Worm (Caenorhabditis elegans) whole organism, early embryonic: Measurements from ENCODE around the gene W07G4.7.

Experiments used
- B0310.2 ChIP-seq: sonication (generic microtip); optimal IDR thresholded peaks from 2 replicates; lab custom pipeline; 2016; ENCODE audit warnings: mild to moderate bottlenecking, missing genetic modification characterization, missing compliant biosample characterization
- F13C5.2 ChIP-seq: sonication (generic microtip); optimal IDR thresholded peaks from 2 replicates; lab custom pipeline; 2017; ENCODE audit warnings: mild to moderate bottlenecking, missing genetic modification characterization, inconsistent platforms, missing compliant biosample characterization
- aly-1 ChIP-seq: sonication (generic microtip); optimal IDR thresholded peaks from 2 replicates; lab custom pipeline; 2016; ENCODE audit warnings: missing genetic modification characterization, missing compliant biosample characterization
- ama-1 ChIP-seq: fragments of 150-350 bp; optimal IDR thresholded peaks from 2 replicates; lab custom pipeline; 2014
- ceh-13 ChIP-seq: fragments of 200-800 bp; sonication (Bioruptor generic); optimal IDR thresholded peaks from 2 replicates; lab custom pipeline; 2018; ENCODE audit warnings: mild to moderate bottlenecking, missing genetic modification characterization, missing compliant biosample characterization
- ceh-36 ChIP-seq: sonication (generic microtip); optimal IDR thresholded peaks from 2 replicates; lab custom pipeline; 2016; ENCODE audit warnings: missing genetic modification characterization, inconsistent platforms, missing compliant biosample characterization
- ets-7 ChIP-seq: sonication (generic microtip); optimal IDR thresholded peaks from 2 replicates; lab custom pipeline; 2016; ENCODE audit warnings: missing genotype, missing genetic modification characterization, missing compliant biosample characterization
- flt-1 ChIP-seq: fragments of 200-800 bp; sonication (Bioruptor generic); IDR thresholded peaks from 2 replicates; pipeline ENCODE4 v1.3.6; 2022; ENCODE audit warnings: missing genetic modification characterization, missing compliant biosample characterization
- hmbx-1 ChIP-seq: sonication (generic microtip); optimal IDR thresholded peaks from 2 replicates; lab custom pipeline; 2016; ENCODE audit warnings: mild to moderate bottlenecking, missing genetic modification characterization, missing compliant biosample characterization
- hmg-4 ChIP-seq: fragments of 200-800 bp; sonication (Bioruptor generic); optimal IDR thresholded peaks from 2 replicates; lab custom pipeline; 2018; ENCODE audit warnings: mild to moderate bottlenecking, missing genetic modification characterization, missing compliant biosample characterization
- hnd-1 ChIP-seq: sonication (generic microtip); optimal IDR thresholded peaks from 2 replicates; lab custom pipeline; 2016; ENCODE audit warnings: missing genetic modification characterization, missing compliant biosample characterization
- pes-1 ChIP-seq: fragments of 200-800 bp; sonication (Bioruptor generic); IDR thresholded peaks from 2 replicates; pipeline ENCODE4 v1.3.6; 2022; ENCODE audit warnings: missing genetic modification reagents, missing genetic modification characterization, missing compliant biosample characterization
- scrt-1 ChIP-seq: fragments of 200-800 bp; sonication (Bioruptor generic); IDR thresholded peaks from 2 replicates; pipeline ENCODE4 v1.3.6; 2022; ENCODE audit warnings: missing genetic modification characterization, missing compliant biosample characterization
- sea-1 ChIP-seq: fragments of 200-800 bp; sonication (Bioruptor generic); conservative IDR thresholded peaks from 2 replicates; pipeline ENCODE4 v1.3.6; 2022; ENCODE audit warnings: missing genetic modification characterization, missing compliant biosample characterization
- tbx-11 ChIP-seq: fragments of 200-800 bp; sonication (Bioruptor generic); IDR thresholded peaks from 2 replicates; pipeline ENCODE4 v1.3.6; 2022; ENCODE audit warnings: missing genetic modification characterization, missing compliant biosample characterization
- tbx-37 ChIP-seq: fragments of 200-800 bp; sonication (Bioruptor generic); conservative IDR thresholded peaks from 2 replicates; pipeline ENCODE4 v1.3.6; 2022; ENCODE audit warnings: missing genetic modification reagents, missing genetic modification characterization, missing compliant biosample characterization
- tra-4 ChIP-seq: sonication (generic microtip); optimal IDR thresholded peaks from 2 replicates; lab custom pipeline; 2017; ENCODE audit warnings: missing genetic modification characterization, missing compliant biosample characterization

Gene W07G4.7

ce11 chrV:13047574-13048030 lies 13.1 kb upstream of the W07G4.7 start, which contains the start of gene W07G4.5:
Gene W07G4.5, plus strand, starts transcription at chrV:13047980.
- TF ChIP-seq hmbx-1 (tag; lab: Kevin White, UChicago) (no peak), sea-1 (no peak), ets-7 (no peak)

- TF ChIP-seq hnd-1 (tag; lab: Kevin White, UChicago) (no peak), ceh-36 (tag; lab: Kevin White, UChicago) (no peak), sea-1 (no peak), ama-1 (lab: Kevin White, UChicago) (no peak), pes-1 (GFP tag; lab: Robert Waterston, UW) (no peak)
These were observed 11.9 kb upstream of the W07G4.7 start for ce11 chrV:13046125-13047123.

- TF ChIP-seq hnd-1 (tag; lab: Kevin White, UChicago) (no peak), tbx-11 (GFP tag; lab: Robert Waterston, UW) (no peak)
These were observed 10.5 kb upstream of the W07G4.7 start for ce11 chrV:13045017-13045416.

- TF ChIP-seq ama-1 (lab: Kevin White, UChicago): no peak
- no peak for TF ChIP-seq hnd-1 (tag; lab: Kevin White, UChicago)
- no peak for TF ChIP-seq hmg-4 (GFP tag; lab: Kevin White, UChicago)
- no peak for TF ChIP-seq tbx-11 (GFP tag; lab: Robert Waterston, UW)
- TF ChIP-seq ceh-36 (tag; lab: Kevin White, UChicago): no peak
- no peak for TF ChIP-seq aly-1 (tag; lab: Kevin White, UChicago)
- TF ChIP-seq B0310.2 (tag; lab: Kevin White, UChicago): no peak
- no peak for TF ChIP-seq ceh-13 (GFP tag; lab: Kevin White, UChicago)
These were observed 9.5 kb upstream of the W07G4.7 start for ce11 chrV:13043832-13044521.

- no peak for TF ChIP-seq ceh-36 (tag; lab: Kevin White, UChicago)
- no peak for TF ChIP-seq F13C5.2 (tag; lab: Kevin White, UChicago)
- TF ChIP-seq flt-1 (GFP tag; lab: Robert Waterston, UW): no peak
- TF ChIP-seq sea-1: no peak
- TF ChIP-seq ama-1 (lab: Kevin White, UChicago): no peak
- TF ChIP-seq tbx-37 (GFP tag; lab: Robert Waterston, UW): no peak
- no peak for TF ChIP-seq pes-1 (GFP tag; lab: Robert Waterston, UW)
- TF ChIP-seq hmbx-1 (tag; lab: Kevin White, UChicago): no peak
- TF ChIP-seq aly-1 (tag; lab: Kevin White, UChicago): no peak
- no peak for TF ChIP-seq ceh-13 (GFP tag; lab: Kevin White, UChicago)
- TF ChIP-seq tbx-11 (GFP tag; lab: Robert Waterston, UW): no peak
- TF ChIP-seq B0310.2 (tag; lab: Kevin White, UChicago): no peak
- no peak for TF ChIP-seq hmg-4 (GFP tag; lab: Kevin White, UChicago)
- no peak for TF ChIP-seq hnd-1 (tag; lab: Kevin White, UChicago)
- no peak for TF ChIP-seq scrt-1 (GFP tag; lab: Robert Waterston, UW)
- no peak for TF ChIP-seq ets-7
- TF ChIP-seq tra-4 (tag; lab: Kevin White, UChicago): no peak
These were observed 8.8 kb upstream of the W07G4.7 start, which contains the start of gene lap-2 for ce11 chrV:13043195-13043762. Gene lap-2, plus strand, starts transcription at chrV:13043712.

- no peak for TF ChIP-seq tra-4 (tag; lab: Kevin White, UChicago)
- TF ChIP-seq F13C5.2 (tag; lab: Kevin White, UChicago): peak; percentile 11
- peak; percentile 31; the same call in 1 of the 2 replicates for TF ChIP-seq flt-1 (GFP tag; lab: Robert Waterston, UW)
- TF ChIP-seq tbx-37 (GFP tag; lab: Robert Waterston, UW): 0 out of 2 replicates have a peak, but pooled peaks have one; percentile 16
These were observed 7.2 kb upstream of the W07G4.7 start, which contains the start of gene scyl-1 for ce11 chrV:13041666-13042065. Gene scyl-1, minus strand, starts transcription at chrV:13041721.

ce11 chrV:13036466-13036865 lies 2.0 kb upstream of the W07G4.7 start, which contains the start of gene W07G4.2:
Gene W07G4.2, minus strand, starts transcription at chrV:13036566.
- TF ChIP-seq hmg-4 (GFP tag; lab: Kevin White, UChicago) (no peak), hnd-1 (tag; lab: Kevin White, UChicago) (no peak), F13C5.2 (tag; lab: Kevin White, UChicago) (no peak), sea-1 (no peak), scrt-1 (GFP tag; lab: Robert Waterston, UW) (no peak), aly-1 (tag; lab: Kevin White, UChicago) (no peak), tbx-37 (GFP tag; lab: Robert Waterston, UW) (no peak), B0310.2 (tag; lab: Kevin White, UChicago) (no peak), ama-1 (lab: Kevin White, UChicago) (no peak), tbx-11 (GFP tag; lab: Robert Waterston, UW) (no peak), ets-7 (no peak), flt-1 (GFP tag; lab: Robert Waterston, UW) (no peak), ceh-13 (GFP tag; lab: Kevin White, UChicago) (no peak), pes-1 (GFP tag; lab: Robert Waterston, UW) (no peak)
